Worm (Caenorhabditis elegans) whole organism, L4/young adult: ENCODE results near the gene gcy-13.

Source experiments
- W03F9.2 ChIP-seq: fragments of 150-350 bp; optimal IDR thresholded peaks from 2 replicates; lab custom pipeline; 2014; ENCODE audit warnings: missing biosample characterization, missing genetic modification characterization
- dao-5 ChIP-seq: sonication (generic microtip); optimal IDR thresholded peaks from 2 replicates; lab custom pipeline; 2016; ENCODE audit warnings: missing genotype, missing genetic modification characterization, moderate library complexity, missing compliant biosample characterization
- him-1 ChIP-seq: sonication (generic microtip); optimal IDR thresholded peaks from 2 replicates; lab custom pipeline; 2016; ENCODE audit warnings: missing genotype, missing genetic modification reagents, missing genetic modification characterization, missing compliant biosample characterization

DNA sequence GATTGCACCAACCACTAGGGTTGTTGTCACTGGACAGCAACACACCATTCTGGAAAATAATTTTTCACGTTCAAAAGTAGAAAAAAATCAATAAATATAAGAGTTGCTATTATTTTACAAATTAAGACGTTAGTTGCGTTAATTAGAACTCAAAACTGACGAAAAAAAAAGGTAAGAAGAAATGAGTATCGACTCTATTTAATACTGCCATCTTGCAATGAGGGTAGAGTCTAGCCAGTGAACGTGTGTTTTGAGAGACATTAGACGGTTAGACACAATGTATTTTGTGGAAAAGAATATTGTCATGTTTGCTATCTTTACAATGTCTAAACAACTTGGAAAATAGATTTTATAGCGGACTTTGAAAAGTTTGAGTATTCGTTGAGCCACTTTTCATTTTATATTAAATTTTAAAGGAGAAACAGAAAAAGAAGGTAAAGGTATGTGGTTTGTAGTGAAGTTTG lies 44.3 kb upstream of the gcy-13 start, which contains the start of gene cdr-6:
- TF ChIP-seq dao-5 (tag; lab: Kevin White, UChicago): no peak
- no peak for TF ChIP-seq him-1 (tag; lab: Kevin White, UChicago)
- no peak for TF ChIP-seq W03F9.2
